Worm (Caenorhabditis elegans): ENCODE measurements around the gene atx-3.

atx-3 gene

DNA sequence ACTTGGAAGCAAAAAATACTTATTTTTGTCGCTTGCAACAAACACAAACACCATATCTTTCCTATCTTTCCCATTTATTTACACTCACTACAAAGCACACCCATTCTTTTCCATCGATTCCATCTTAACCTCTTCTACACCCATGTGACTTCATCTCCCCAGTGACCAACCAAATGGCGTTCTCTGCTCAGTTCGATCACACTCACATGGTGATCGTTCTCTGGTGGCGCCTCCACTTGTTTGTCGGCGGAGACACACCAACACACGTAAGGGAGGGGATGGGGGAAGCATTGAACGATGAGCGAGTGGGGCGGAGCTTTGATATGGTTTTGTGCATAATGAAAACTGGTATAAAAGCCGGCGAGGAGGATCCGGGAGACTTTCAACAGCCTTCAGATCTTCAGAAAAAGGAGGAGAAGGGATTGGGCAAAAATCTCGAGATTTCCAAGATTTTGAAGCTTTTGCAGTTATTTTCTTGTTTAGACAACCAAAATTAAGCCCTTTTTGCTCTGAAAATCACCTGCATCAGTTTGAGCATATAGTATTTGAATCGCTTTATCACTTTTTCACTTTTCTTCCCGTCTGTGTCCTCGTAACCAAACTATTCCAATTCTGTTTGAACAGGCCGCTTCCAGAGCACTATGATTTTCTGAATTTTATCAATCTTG lies 10.6 kb downstream of the atx-3 start (continued):
- TF ChIP-seq dsc-1 (tag; optimal IDR thresholded peaks at IDR 0.05) (no peak), ama-1 (optimal IDR thresholded peaks at IDR 0.05) (peak; percentile 43), mab-9 (GFP tag; IDR thresholded peaks at IDR 0.05) (peak; percentile 68), fos-1 (tag; optimal IDR thresholded peaks at IDR 0.05) (peak; percentile 2), elt-3 (tag; optimal IDR thresholded peaks at IDR 0.05) (peak in 3 of 6 experiments; percentile 12 to 93 (median 70))

ce11 chrV:15563985-15564384 lies 13.3 kb downstream of the atx-3 start:
- no peak for TF ChIP-seq nhr-237 (tag; optimal IDR thresholded peaks at IDR 0.05)
- no peak for TF ChIP-seq C04F5.9 (tag; optimal IDR thresholded peaks at IDR 0.05)
- peak in 1 of 2 experiments; percentile 70 for TF ChIP-seq mdl-1 (tag; optimal IDR thresholded peaks at IDR 0.05)
- TF ChIP-seq swsn-7 (tag; optimal IDR thresholded peaks at IDR 0.05), result peak; percentile 22
- no peak for TF ChIP-seq pax-3 (tag; optimal IDR thresholded peaks at IDR 0.05)
- TF ChIP-seq hpl-2 (GFP tag; optimal IDR thresholded peaks at IDR 0.05), result no peak
- no peak for TF ChIP-seq unc-30 (tag; optimal IDR thresholded peaks at IDR 0.05)
- peak; percentile 93 for TF ChIP-seq nhr-20 (tag; optimal IDR thresholded peaks at IDR 0.05)
- TF ChIP-seq rnt-1 (tag; optimal IDR thresholded peaks at IDR 0.05), result peak; percentile 87
- no peak for TF ChIP-seq nhr-76 (tag; optimal IDR thresholded peaks at IDR 0.05)
- TF ChIP-seq mab-9 (GFP tag; IDR thresholded peaks at IDR 0.05), result no peak
- TF ChIP-seq snpc-4 (tag; optimal IDR thresholded peaks at IDR 0.05), result no peak
- TF ChIP-seq unc-130 (tag; optimal IDR thresholded peaks at IDR 0.05), result peak; percentile 52
- no peak for TF ChIP-seq isw-1 (GFP tag; IDR thresholded peaks at IDR 0.05)
- TF ChIP-seq lin-14 (GFP tag; optimal IDR thresholded peaks at IDR 0.05), result peak; percentile 72
- no peak for TF ChIP-seq aly-2 (tag; optimal IDR thresholded peaks at IDR 0.05)
- TF ChIP-seq nhr-77 (tag; optimal IDR thresholded peaks at IDR 0.05), result no peak
- peak; percentile 45 for TF ChIP-seq nhr-85 (tag)
- TF ChIP-seq xbp-1 (tag; optimal IDR thresholded peaks at IDR 0.05), result peak; percentile 7
- TF ChIP-seq zip-4 (GFP tag; optimal IDR thresholded peaks at IDR 0.05), result no peak
- TF ChIP-seq dsc-1 (tag; optimal IDR thresholded peaks at IDR 0.05), result no peak
- peak; percentile 36 to 48 for TF ChIP-seq lsy-2 (tag; optimal IDR thresholded peaks at IDR 0.05)
- no peak for TF ChIP-seq lin-13 (GFP tag; optimal IDR thresholded peaks at IDR 0.05)
- TF ChIP-seq mep-1 (tag; optimal IDR thresholded peaks at IDR 0.05), result no peak
- TF ChIP-seq egl-13 (tag; optimal IDR thresholded peaks at IDR 0.05), result no peak
- TF ChIP-seq unc-62 (GFP tag; optimal IDR thresholded peaks at IDR 0.05), result no peak
- no peak for TF ChIP-seq fos-1 (tag; optimal IDR thresholded peaks at IDR 0.05)
- no peak for TF ChIP-seq aha-1 (tag; optimal IDR thresholded peaks at IDR 0.05)
- TF ChIP-seq efl-3 (GFP tag; optimal IDR thresholded peaks at IDR 0.05), result no peak
- peak; percentile 98 for TF ChIP-seq nhr-19 (GFP tag; conservative IDR thresholded peaks at IDR 0.05)
- TF ChIP-seq lin-39 (tag; optimal IDR thresholded peaks at IDR 0.05), result peak; percentile 47
- no peak for TF ChIP-seq tlp-1 (tag; optimal IDR thresholded peaks at IDR 0.05)
- no peak for TF ChIP-seq fkh-4 (tag; optimal IDR thresholded peaks at IDR 0.05; ENCODE audit: borderline replicate concordance)
- no peak for TF ChIP-seq sptf-1 (tag; optimal IDR thresholded peaks at IDR 0.05)
- no peak for TF ChIP-seq sup-37 (GFP tag; optimal IDR thresholded peaks at IDR 0.05)
- TF ChIP-seq hlh-4 (tag; optimal IDR thresholded peaks at IDR 0.05), result no peak
- TF ChIP-seq F16B12.6 (tag; optimal IDR thresholded peaks at IDR 0.05), result no peak
- TF ChIP-seq nhr-90 (tag; optimal IDR thresholded peaks at IDR 0.05; ENCODE audit: poor library complexity), result peak; percentile 35
- TF ChIP-seq dpl-1 (GFP tag; optimal IDR thresholded peaks at IDR 0.05), result peak in 1 of 3 experiments; percentile 13
- TF ChIP-seq fkh-8 (tag; optimal IDR thresholded peaks at IDR 0.05), result no peak
- no peak for TF ChIP-seq alr-1 (tag; optimal IDR thresholded peaks at IDR 0.05; ENCODE audit: borderline replicate concordance)
- TF ChIP-seq nhr-11 (tag; optimal IDR thresholded peaks at IDR 0.05), result no peak
- peak; percentile 86 for TF ChIP-seq nhr-71 (tag; optimal IDR thresholded peaks at IDR 0.05)
- TF ChIP-seq fkh-10 (GFP tag; optimal IDR thresholded peaks at IDR 0.05), result no peak
- TF ChIP-seq ceh-88 (GFP tag; IDR thresholded peaks at IDR 0.05), result no peak
- peak in 4 of 6 experiments; percentile 48 to 90 (median 60) for TF ChIP-seq elt-3 (tag; optimal IDR thresholded peaks at IDR 0.05)
- TF ChIP-seq pqm-1 (tag; optimal IDR thresholded peaks at IDR 0.05), result no peak
- no peak for TF ChIP-seq unc-98 (GFP tag; IDR thresholded peaks at IDR 0.05)
- TF ChIP-seq skn-1 (tag; optimal IDR thresholded peaks at IDR 0.05), result no peak

All from whole organism, L1 larva.